Fruit fly (Drosophila melanogaster) whole organism, embryonic: Measurements from ENCODE around the gene CG9222.

Experiments used
- CG11504 ChIP-seq: fragments of 200-800 bp; sonication (Bioruptor generic); optimal IDR thresholded peaks from 3 replicates; lab custom pipeline; 2019; ENCODE audit warnings: missing biosample characterization, mild to moderate bottlenecking, missing genetic modification characterization, moderate library complexity
- CG11560 ChIP-seq: fragments of 200-800 bp; sonication (Bioruptor generic); IDR thresholded peaks from 3 replicates; pipeline ENCODE4 v1.3.6; 2022; ENCODE audit warnings: missing biosample characterization, missing genetic modification characterization
- CG12659 ChIP-seq: fragments of 200-800 bp; sonication (Bioruptor generic); optimal IDR thresholded peaks from 3 replicates; lab custom pipeline; 2017; ENCODE audit warnings: mild to moderate bottlenecking, missing biosample characterization, missing genetic modification reagents, missing genetic modification characterization
- CG14710 ChIP-seq: fragments of 200-800 bp; sonication (Bioruptor generic); optimal IDR thresholded peaks from 3 replicates; lab custom pipeline; 2019; ENCODE audit warnings: missing biosample characterization, mild to moderate bottlenecking, missing genetic modification characterization, moderate library complexity
- CG14860 ChIP-seq: fragments of 200-800 bp; sonication (Bioruptor generic); IDR thresholded peaks from 3 replicates; pipeline ENCODE4 v1.3.6; 2022; ENCODE audit warnings: missing biosample characterization, missing genetic modification characterization; ENCODE audit not compliant: partially characterized antibody
- CG15514 ChIP-seq: fragments of 200-800 bp; sonication (Bioruptor generic); optimal IDR thresholded peaks from 3 replicates; lab custom pipeline; 2017; ENCODE audit warnings: missing biosample characterization, missing genetic modification characterization, mild to moderate bottlenecking, moderate library complexity, missing genetic modification reagents
- CG17328 ChIP-seq: fragments of 200-800 bp; sonication (Bioruptor generic); IDR thresholded peaks from 2 replicates; pipeline ENCODE4 v1.3.6; 2022; ENCODE audit warnings: missing biosample characterization, missing genetic modification characterization
- CG18599 ChIP-seq: fragments of 200-800 bp; sonication (Bioruptor generic); optimal IDR thresholded peaks from 3 replicates; lab custom pipeline; 2017; ENCODE audit warnings: missing biosample characterization, missing genetic modification characterization, mild to moderate bottlenecking, moderate library complexity, missing genetic modification reagents
- CG3407 ChIP-seq: fragments of 200-800 bp; sonication (Bioruptor generic); optimal IDR thresholded peaks from 2 replicates; lab custom pipeline; 2018; ENCODE audit warnings: missing biosample characterization, mild to moderate bottlenecking, missing genetic modification characterization
- CG4730 ChIP-seq: fragments of 200-800 bp; sonication (Bioruptor generic); IDR thresholded peaks from 2 replicates; pipeline ENCODE4 v1.3.6; 2022; ENCODE audit warnings: missing biosample characterization, missing genetic modification characterization
- CG5180 ChIP-seq: fragments of 200-800 bp; sonication (Bioruptor generic); optimal IDR thresholded peaks from 3 replicates; lab custom pipeline; 2017; ENCODE audit warnings: missing biosample characterization, missing genetic modification characterization, mild to moderate bottlenecking, moderate library complexity, missing genetic modification reagents
- CG5953 ChIP-seq: fragments of 200-800 bp; sonication (Bioruptor generic); IDR thresholded peaks from 2 replicates; pipeline ENCODE4 v1.3.6; 2022; ENCODE audit warnings: missing biosample characterization, missing genetic modification characterization
- CG6254 ChIP-seq: fragments of 200-800 bp; sonication (Bioruptor generic); optimal IDR thresholded peaks from 3 replicates; lab custom pipeline; 2017; ENCODE audit warnings: mild to moderate bottlenecking, missing biosample characterization, missing genetic modification reagents, missing genetic modification characterization
- CG6654 ChIP-seq: fragments of 200-800 bp; sonication (Bioruptor generic); optimal IDR thresholded peaks from 2 replicates; lab custom pipeline; 2017; ENCODE audit warnings: missing biosample characterization, mild to moderate bottlenecking, missing genetic modification characterization
- CG8388 ChIP-seq: fragments of 200-800 bp; sonication (Bioruptor generic); optimal IDR thresholded peaks from 2 replicates; lab custom pipeline; 2019; ENCODE audit warnings: missing biosample characterization, mild to moderate bottlenecking, missing genetic modification characterization, moderate library complexity
- Dbx ChIP-seq: fragments of 200-800 bp; sonication (Bioruptor generic); IDR thresholded peaks from 3 replicates; pipeline ENCODE4 v1.3.6; 2022; ENCODE audit warnings: missing biosample characterization, missing genetic modification characterization
- E2f1 ChIP-seq: fragments of 200-800 bp; sonication (Bioruptor generic); IDR thresholded peaks from 2 replicates; pipeline ENCODE4 v1.3.6; 2022; ENCODE audit warnings: missing biosample characterization, missing genetic modification characterization
- E2f2 ChIP-seq: fragments of 200-800 bp; sonication (Bioruptor generic); IDR thresholded peaks from 2 replicates; pipeline ENCODE4 v1.3.6; 2022; ENCODE audit warnings: missing biosample characterization, missing genetic modification characterization
- Hey ChIP-seq: fragments of 200-800 bp; sonication (Bioruptor generic); optimal IDR thresholded peaks from 3 replicates; lab custom pipeline; 2018; ENCODE audit warnings: missing biosample characterization, mild to moderate bottlenecking, missing genetic modification characterization
- Hr39 ChIP-seq: fragments of >200 bp; optimal IDR thresholded peaks from 2 replicates; lab custom pipeline; 2017
- Hr51 ChIP-seq, 2 experiments: fragments of 200-800 bp; sonication (Bioruptor generic); optimal IDR thresholded peaks; 2 replicates in 1 of 2; 3 replicates in 1 of 2; lab custom pipeline; 2016 to 2018; ENCODE audit warnings: missing biosample characterization in 2 of 2, missing genetic modification characterization in 2 of 2, mild to moderate bottlenecking in 1 of 2, moderate library complexity in 1 of 2
- Kr ChIP-seq: fragments of 200-800 bp; sonication (Bioruptor generic); optimal IDR thresholded peaks from 2 replicates; lab custom pipeline; 2017; ENCODE audit warnings: missing biosample characterization, mild to moderate bottlenecking, missing genetic modification characterization
- Lhr ChIP-seq: fragments of 200-800 bp; sonication (Bioruptor generic); optimal IDR thresholded peaks from 3 replicates; lab custom pipeline; 2017; ENCODE audit warnings: mild to moderate bottlenecking, missing biosample characterization, missing genetic modification reagents, missing genetic modification characterization
- Lpt ChIP-seq: fragments of >200 bp; optimal IDR thresholded peaks from 2 replicates; lab custom pipeline; 2018; ENCODE audit warnings: missing biosample characterization, missing genetic modification characterization
- Neu2 ChIP-seq: fragments of 200-800 bp; sonication (Bioruptor generic); optimal IDR thresholded peaks from 3 replicates; lab custom pipeline; 2016; ENCODE audit warnings: missing biosample characterization, missing genetic modification characterization, borderline replicate concordance
- NfI ChIP-seq: fragments of 200-800 bp; sonication (Bioruptor generic); optimal IDR thresholded peaks from 3 replicates; lab custom pipeline; 2018; ENCODE audit warnings: missing biosample characterization, mild to moderate bottlenecking, missing genetic modification characterization, moderate library complexity
- Ssrp ChIP-seq: fragments of 200-800 bp; sonication (Bioruptor generic); optimal IDR thresholded peaks from 2 replicates; lab custom pipeline; 2018; ENCODE audit warnings: missing biosample characterization, mild to moderate bottlenecking, missing genetic modification characterization, moderate library complexity
- Trl ChIP-seq, 3 experiments: fragments of >200 bp in 2 of 3; fragments of 200-800 bp in 1 of 3; sonication (Bioruptor generic) in 1 of 3; optimal IDR thresholded peaks; 2 replicates in 1 of 3; 3 replicates in 2 of 3; lab custom pipeline; 2016 to 2017; ENCODE audit warnings: missing biosample characterization in 1 of 3, missing genetic modification characterization in 1 of 3
- ara ChIP-seq: fragments of 200-800 bp; sonication (Bioruptor generic); IDR thresholded peaks from 2 replicates; pipeline ENCODE4 v1.3.6; 2022; ENCODE audit warnings: missing biosample characterization, missing genetic modification characterization
- caup ChIP-seq: fragments of 200-800 bp; sonication (Bioruptor generic); optimal IDR thresholded peaks from 3 replicates; lab custom pipeline; 2017; ENCODE audit warnings: missing biosample characterization, mild to moderate bottlenecking, missing genetic modification characterization, moderate library complexity; ENCODE audit not compliant: severe bottlenecking
- chinmo ChIP-seq: fragments of 200-800 bp; sonication (Bioruptor generic); IDR thresholded peaks from 4 replicates; pipeline ENCODE4 v1.3.6; 2022; ENCODE audit warnings: missing biosample characterization, missing genetic modification characterization; ENCODE audit not compliant: partially characterized antibody
- esg ChIP-seq: fragments of 200-800 bp; sonication (Bioruptor generic); conservative IDR thresholded peaks from 2 replicates; pipeline ENCODE4 v1.3.6; 2022; ENCODE audit warnings: missing biosample characterization, missing genetic modification characterization
- fd3F ChIP-seq: fragments of 200-800 bp; sonication (Bioruptor generic); optimal IDR thresholded peaks from 2 replicates; lab custom pipeline; 2018; ENCODE audit warnings: missing biosample characterization, mild to moderate bottlenecking, missing genetic modification characterization, moderate library complexity
- gfzf ChIP-seq: fragments of 200-800 bp; sonication (Bioruptor generic); optimal IDR thresholded peaks from 2 replicates; lab custom pipeline; 2016; ENCODE audit warnings: missing biosample characterization, mild to moderate bottlenecking, missing genetic modification characterization, moderate library complexity
- gsb ChIP-seq: fragments of 200-800 bp; sonication (Bioruptor generic); IDR thresholded peaks from 2 replicates; pipeline ENCODE4 v1.3.6; 2022; ENCODE audit warnings: missing biosample characterization, missing genetic modification characterization
- gsb-n ChIP-seq: fragments of 200-800 bp; sonication (Bioruptor generic); optimal IDR thresholded peaks from 3 replicates; lab custom pipeline; 2018; ENCODE audit warnings: missing biosample characterization, mild to moderate bottlenecking, missing genetic modification characterization
- kah ChIP-seq: fragments of 200-800 bp; sonication (Bioruptor generic); optimal IDR thresholded peaks from 2 replicates; lab custom pipeline; 2018; ENCODE audit warnings: missing biosample characterization, mild to moderate bottlenecking, missing genetic modification characterization
- lilli ChIP-seq: fragments of 200-800 bp; sonication (Bioruptor generic); optimal IDR thresholded peaks from 3 replicates; lab custom pipeline; 2016; ENCODE audit warnings: missing biosample characterization, missing genetic modification characterization
- lmd ChIP-seq: fragments of 200-800 bp; sonication (Bioruptor generic); IDR thresholded peaks from 2 replicates; pipeline ENCODE4 v1.3.6; 2022; ENCODE audit warnings: missing biosample characterization, missing genetic modification characterization
- mam ChIP-seq: fragments of 200-800 bp; sonication (Bioruptor generic); optimal IDR thresholded peaks from 3 replicates; lab custom pipeline; 2016; ENCODE audit warnings: missing biosample characterization, missing genetic modification characterization
- nmo ChIP-seq: fragments of 200-800 bp; sonication (Bioruptor generic); optimal IDR thresholded peaks from 2 replicates; lab custom pipeline; 2018; ENCODE audit warnings: missing biosample characterization, mild to moderate bottlenecking, missing genetic modification characterization, moderate library complexity
- ro ChIP-seq: fragments of 200-800 bp; sonication (Bioruptor generic); IDR thresholded peaks from 2 replicates; pipeline ENCODE4 v1.3.6; 2022; ENCODE audit warnings: missing biosample characterization, missing genetic modification characterization
- scrt ChIP-seq: fragments of 200-800 bp; sonication (Bioruptor generic); optimal IDR thresholded peaks from 2 replicates; lab custom pipeline; 2018; ENCODE audit warnings: missing biosample characterization, mild to moderate bottlenecking, missing genetic modification characterization, moderate library complexity
- sd ChIP-seq: fragments of 200-800 bp; sonication (Bioruptor generic); optimal IDR thresholded peaks from 3 replicates; lab custom pipeline; 2018; ENCODE audit warnings: missing biosample characterization, mild to moderate bottlenecking, missing genetic modification characterization, moderate library complexity
- unc-4 ChIP-seq: fragments of 200-800 bp; sonication (Bioruptor generic); IDR thresholded peaks from 2 replicates; pipeline ENCODE4 v1.3.6; 2022; ENCODE audit warnings: missing biosample characterization, missing genetic modification characterization; ENCODE audit not compliant: partially characterized antibody
- zfh2 ChIP-seq: fragments of 200-800 bp; sonication (Bioruptor generic); optimal IDR thresholded peaks from 2 replicates; lab custom pipeline; 2016; ENCODE audit warnings: missing biosample characterization, missing genetic modification characterization

Gene CG9222

dm6 chr2L:6088371-6089365 lies 42.2 kb upstream of the CG9222 start (continued):
- TF ChIP-seq CG5180 (GFP tag; lab: Kevin White, UChicago): peak; percentile 65
- no peak for TF ChIP-seq Lpt
- TF ChIP-seq Hey (tag; lab: Kevin White, UChicago): peak; percentile 96
- peak; percentile 100 for TF ChIP-seq chinmo (GFP tag; lab: Robert Waterston, UW)
- TF ChIP-seq CG17328: no peak
- 0 out of 2 replicates have a peak, but pooled peaks have one; percentile 38 for TF ChIP-seq unc-4
- peak; percentile 38 for TF ChIP-seq CG8388 (GFP tag; lab: Kevin White, UChicago)
- TF ChIP-seq esg: no peak
- TF ChIP-seq CG18599: peak; percentile 65
- TF ChIP-seq Hr51 (GFP tag; optimal IDR thresholded peaks at IDR 0.05; lab: Kevin White, UChicago): peak in 1 of 2 experiments; percentile 13
- peak; percentile 12 for TF ChIP-seq CG12659 (GFP tag; lab: Kevin White, UChicago)
- peak; percentile 65 for TF ChIP-seq Kr (GFP tag; lab: Kevin White, UChicago)
- 0 out of 2 replicates have a peak, but pooled peaks have one; percentile 20 for TF ChIP-seq CG5953 (GFP tag; lab: Robert Waterston, UW)
- TF ChIP-seq kah (GFP tag; lab: Kevin White, UChicago): peak; percentile 47
- TF ChIP-seq CG11560 (tag; lab: Robert Waterston, UW): no peak
- no peak for TF ChIP-seq E2f2 (GFP tag; lab: Robert Waterston, UW)
- no peak for TF ChIP-seq Neu2 (GFP tag; lab: Kevin White, UChicago)
- no peak for TF ChIP-seq ro
- TF ChIP-seq Trl (optimal IDR thresholded peaks at IDR 0.05; lab: Kevin White, UChicago): peak; percentile 75 to 81
- peak; percentile 42 for TF ChIP-seq Trl (GFP tag; optimal IDR thresholded peaks at IDR 0.05; lab: Kevin White, UChicago)
- peak; percentile 29 for TF ChIP-seq CG11504 (tag; lab: Kevin White, UChicago)
- TF ChIP-seq gsb-n (tag; lab: Kevin White, UChicago): no peak
- peak; percentile 27 for TF ChIP-seq Ssrp (tag; lab: Kevin White, UChicago)
- TF ChIP-seq caup (GFP tag; lab: Kevin White, UChicago): peak; percentile 35
- no peak for TF ChIP-seq CG14710 (tag; lab: Kevin White, UChicago)
- no peak for TF ChIP-seq CG4730
- peak; percentile 49; the same call in 2 of the 3 replicates for TF ChIP-seq Dbx (GFP tag; lab: Robert Waterston, UW)
- peak; percentile 46 for TF ChIP-seq NfI (GFP tag; lab: Kevin White, UChicago)
- TF ChIP-seq gsb (GFP tag; lab: Robert Waterston, UW): no peak
- TF ChIP-seq E2f1 (GFP tag; lab: Robert Waterston, UW): no peak
- no peak for TF ChIP-seq CG3407 (GFP tag; lab: Kevin White, UChicago)
- peak; percentile 64 for TF ChIP-seq scrt (GFP tag; lab: Kevin White, UChicago)
- TF ChIP-seq CG14860: peak; percentile 37; the same call in 1 of the 3 replicates
- peak; percentile 57 for TF ChIP-seq ara
- no peak for TF ChIP-seq gfzf
- TF ChIP-seq fd3F (GFP tag; lab: Kevin White, UChicago): peak; percentile 3
- peak; percentile 42 for TF ChIP-seq zfh2
- TF ChIP-seq CG15514: peak; percentile 7
- no peak for TF ChIP-seq CG6654 (GFP tag; lab: Kevin White, UChicago)
- TF ChIP-seq nmo: peak; percentile 12
- no peak for TF ChIP-seq Lhr (GFP tag; lab: Kevin White, UChicago)
- peak; percentile 87 for TF ChIP-seq sd
- TF ChIP-seq lmd (GFP tag; lab: Robert Waterston, UW): peak; percentile 25; the same call in 1 of the 2 replicates
- TF ChIP-seq Hr39 (lab: Kevin White, UChicago): no peak
- TF ChIP-seq lilli (GFP tag; lab: Kevin White, UChicago): peak; percentile 38
- TF ChIP-seq mam (GFP tag; lab: Kevin White, UChicago): peak; percentile 40
- TF ChIP-seq CG6254: no peak
